Fruit fly (Drosophila melanogaster): Measurements from ENCODE around the gene CG7049.

Gene CG7049

DNA sequence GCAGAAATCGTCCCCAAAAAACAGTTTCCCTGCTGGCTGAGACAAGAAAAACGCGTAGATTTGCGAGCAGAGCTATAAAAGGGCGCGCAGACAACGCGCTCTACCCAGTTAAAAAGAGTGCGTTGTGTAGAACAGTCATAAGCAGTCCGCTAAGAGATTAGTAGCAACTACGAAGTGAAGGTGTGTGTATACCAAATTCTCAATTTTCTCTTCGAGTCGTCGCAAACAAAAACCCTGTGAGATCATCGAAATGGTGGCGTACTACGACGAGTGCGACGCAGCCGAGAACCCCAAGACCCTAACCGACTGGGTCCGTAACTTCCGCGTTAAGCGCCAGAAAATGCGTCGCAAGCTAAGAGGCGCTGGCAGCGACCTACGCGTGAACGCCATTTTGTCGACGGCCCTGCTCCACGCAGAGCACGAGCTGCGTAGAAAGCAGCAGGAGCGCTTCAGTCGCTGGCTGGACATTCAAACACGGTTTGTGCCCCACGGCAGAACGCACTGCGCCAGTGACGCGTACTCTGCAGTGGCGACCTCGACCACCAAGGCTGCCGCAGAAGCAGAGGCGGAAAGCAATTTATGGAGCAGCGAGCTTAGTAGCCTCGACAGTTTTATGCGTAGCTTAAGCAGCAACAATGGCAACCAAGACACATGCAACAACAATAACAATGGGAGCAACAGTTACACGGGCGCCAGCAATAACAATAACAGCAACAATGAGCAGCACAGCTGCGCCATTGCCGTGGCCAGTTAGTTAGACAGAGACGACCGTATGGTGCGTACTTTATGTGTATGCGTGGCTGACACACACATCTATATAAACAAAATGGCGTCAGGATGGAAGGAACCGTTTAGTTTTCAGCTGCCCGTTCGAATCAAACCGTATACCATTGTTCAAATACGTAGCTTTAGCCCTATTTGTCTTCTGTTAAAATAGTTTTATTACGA is 48.2 kb upstream of the CG7049 start (continued):
- peak; percentile 52 for TF ChIP-seq CG18619 (GFP tag; optimal IDR thresholded peaks at IDR 0.05)
- TF ChIP-seq pzg (GFP tag; optimal IDR thresholded peaks at IDR 0.05), result peak; percentile 20
- TF ChIP-seq Gug (GFP tag; IDR thresholded peaks at IDR 0.05), result 0 out of 4 replicates have a peak, but pooled peaks have one; percentile 13
- TF ChIP-seq CG13894 (tag; optimal IDR thresholded peaks at IDR 0.05), result peak; percentile 21
- peak; percentile 84 for TF ChIP-seq kni (GFP tag; optimal IDR thresholded peaks at IDR 0.05)
- no peak for TF ChIP-seq CG10274 (GFP tag; optimal IDR thresholded peaks at IDR 0.05)
- peak; percentile 51; the same call in 1 of the 2 replicates for TF ChIP-seq sim (GFP tag; IDR thresholded peaks at IDR 0.05)
- peak; percentile 1 for TF ChIP-seq CrebB (tag; optimal IDR thresholded peaks at IDR 0.05)
- peak; percentile 46; the same call in 1 of the 3 replicates for TF ChIP-seq B-H1 (GFP tag; IDR thresholded peaks at IDR 0.05)
- peak; percentile 83 for TF ChIP-seq CG13624 (GFP tag; optimal IDR thresholded peaks at IDR 0.05)
- TF ChIP-seq Sox100B (GFP tag; optimal IDR thresholded peaks at IDR 0.05), result peak; percentile 20
- peak; percentile 63 for TF ChIP-seq ranshi (GFP tag; IDR thresholded peaks at IDR 0.05)
- peak; percentile 29 for TF ChIP-seq CG13775 (GFP tag; optimal IDR thresholded peaks at IDR 0.05)
- TF ChIP-seq Hmr (GFP tag; optimal IDR thresholded peaks at IDR 0.05), result peak; percentile 49
- TF ChIP-seq luna (GFP tag; optimal IDR thresholded peaks at IDR 0.05), result no peak
- TF ChIP-seq CG9817 (tag; optimal IDR thresholded peaks at IDR 0.05), result no peak
- peak in 1 of 2 experiments; percentile 11 for TF ChIP-seq insv (GFP tag; optimal IDR thresholded peaks at IDR 0.05)
- TF ChIP-seq pfk (GFP tag; optimal IDR thresholded peaks at IDR 0.05), result peak; percentile 33
- TF ChIP-seq ro (GFP tag; IDR thresholded peaks at IDR 0.05), result no peak
- TF ChIP-seq maf-S (GFP tag; optimal IDR thresholded peaks at IDR 0.05), result no peak
- peak; percentile 76 for TF ChIP-seq CG34422 (GFP tag; IDR thresholded peaks at IDR 0.05)

DNA sequence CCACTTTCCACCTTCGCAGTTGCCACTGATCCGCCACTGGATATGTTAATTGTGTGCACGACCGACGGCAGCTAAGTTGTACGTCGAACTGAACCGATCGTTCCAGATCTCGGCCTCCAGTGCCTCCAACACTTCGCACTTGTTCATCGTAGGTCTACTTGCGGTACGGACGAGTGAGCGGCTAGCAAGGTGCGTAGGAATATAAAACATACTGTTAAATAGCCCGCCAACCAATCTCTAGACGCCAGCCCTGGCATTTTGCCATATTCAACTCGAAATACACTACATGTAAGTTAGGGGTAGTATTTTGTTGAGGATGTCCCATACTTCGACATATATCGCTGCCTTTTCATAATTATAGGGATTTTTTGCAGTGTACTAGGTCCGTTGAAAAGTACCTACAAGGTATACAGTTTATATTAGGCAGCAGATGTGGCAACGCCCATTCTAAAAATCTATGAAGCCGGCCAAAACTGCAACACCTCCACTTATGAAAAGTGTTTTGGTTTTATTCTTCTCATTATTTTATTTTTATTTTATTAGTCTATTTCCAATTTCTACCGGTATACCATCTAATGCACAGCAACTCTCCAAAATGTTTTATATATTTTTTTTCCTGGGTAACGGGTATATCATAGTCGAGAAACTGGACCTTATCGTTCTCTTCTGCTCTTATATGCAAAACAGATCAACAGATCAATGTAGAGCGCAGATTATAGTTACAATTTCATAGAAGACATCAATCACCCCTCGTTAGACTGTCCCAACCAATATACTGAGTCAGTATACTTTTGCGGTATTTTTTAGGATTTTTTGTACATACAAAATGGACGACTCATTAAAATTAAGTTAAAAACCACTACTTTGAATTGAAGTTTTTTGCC is 47.2 kb upstream of the CG7049 start, which contains the start of the genes pyx and CG33229:
Gene pyx, minus strand, starts transcription at position 51 of the 884 bp plus-strand sequence.
Gene CG33229, plus strand, starts transcription at position 834 of the 884 bp plus-strand sequence.
- TF ChIP-seq Aef1 (GFP tag; IDR thresholded peaks at IDR 0.05) (peak; percentile 75; the same call in 2 of the 3 replicates), CG6854 (GFP tag; optimal IDR thresholded peaks at IDR 0.05) (peak; percentile 19), ssp (GFP tag; IDR thresholded peaks at IDR 0.05) (peak; percentile 80), TFAM (GFP tag; optimal IDR thresholded peaks at IDR 0.05) (peak; percentile 31), lbe (GFP tag; optimal IDR thresholded peaks at IDR 0.05) (no peak), CG3847 (GFP tag; IDR thresholded peaks at IDR 0.05) (peak; percentile 87), slou (GFP tag; optimal IDR thresholded peaks at IDR 0.05) (peak; percentile 76), MBD-R2 (GFP tag; IDR thresholded peaks at IDR 0.05) (peak; percentile 51; the same call in 1 of the 2 replicates), CG7556 (GFP tag; optimal IDR thresholded peaks at IDR 0.05) (peak; percentile 76), Pdp1 (GFP tag; optimal IDR thresholded peaks at IDR 0.05) (peak; percentile 67 to 85), her (GFP tag; optimal IDR thresholded peaks at IDR 0.05) (peak; percentile 28), Doc2 (GFP tag; IDR thresholded peaks at IDR 0.05) (0 out of 2 replicates have a peak, but pooled peaks have one; percentile 45), vfl (GFP tag; optimal IDR thresholded peaks at IDR 0.05) (peak; percentile 85), CG12071 (GFP tag; optimal IDR thresholded peaks at IDR 0.05) (peak; percentile 70), tx (GFP tag; optimal IDR thresholded peaks at IDR 0.05) (peak; percentile 82), ap (GFP tag; IDR thresholded peaks at IDR 0.05) (peak; percentile 36; the same call in 1 of the 2 replicates), fd96Cb (tag; optimal IDR thresholded peaks at IDR 0.05) (peak; percentile 81), Fer1 (GFP tag; optimal IDR thresholded peaks at IDR 0.05) (peak; percentile 55), Ptx1 (GFP tag; IDR thresholded peaks at IDR 0.05) (peak; percentile 87), CG16813 (GFP tag; IDR thresholded peaks at IDR 0.05; ENCODE audit: partially characterized antibody) (no peak), CG11560 (tag; IDR thresholded peaks at IDR 0.05) (peak; percentile 71; the same call in 1 of the 3 replicates), chn (GFP tag; optimal IDR thresholded peaks at IDR 0.05) (peak; percentile 84), ato (GFP tag; IDR thresholded peaks at IDR 0.05; ENCODE audit: partially characterized antibody) (no peak), zf30C (GFP tag; optimal IDR thresholded peaks at IDR 0.05) (peak; percentile 93), CG33213 (GFP tag; optimal IDR thresholded peaks at IDR 0.05) (peak; percentile 31)
